Fruit fly (Drosophila melanogaster): ENCODE measurements around the gene CG12605.

The CG12605 gene

dm6 chr3L:4010122-4010521 is 45.6 kb upstream of the CG12605 start (continued):
- TF ChIP-seq phol (tag; optimal IDR thresholded peaks at IDR 0.05), result peak; percentile 30
- no peak for TF ChIP-seq CG8290 (GFP tag; optimal IDR thresholded peaks at IDR 0.05)
- no peak for TF ChIP-seq CG8290 (tag; optimal IDR thresholded peaks at IDR 0.05)
- TF ChIP-seq CG18599 (GFP tag; optimal IDR thresholded peaks at IDR 0.05), result peak; percentile 70
- no peak for TF ChIP-seq Gsc (GFP tag; IDR thresholded peaks at IDR 0.05)
- no peak for TF ChIP-seq rib (GFP tag; IDR thresholded peaks at IDR 0.05)
- TF ChIP-seq CG18764 (GFP tag; optimal IDR thresholded peaks at IDR 0.05), result no peak
- TF ChIP-seq CG13287 (GFP tag; IDR thresholded peaks at IDR 0.05; ENCODE audit: partially characterized antibody), result no peak
- peak; percentile 6 for TF ChIP-seq CG18476 (GFP tag; optimal IDR thresholded peaks at IDR 0.05)
- no peak for TF ChIP-seq amos (GFP tag; IDR thresholded peaks at IDR 0.05; ENCODE audit: partially characterized antibody)
- TF ChIP-seq inv (GFP tag; IDR thresholded peaks at IDR 0.05; ENCODE audit: partially characterized antibody), result no peak
- TF ChIP-seq sna (GFP tag; IDR thresholded peaks at IDR 0.05; ENCODE audit: partially characterized antibody), result no peak
- TF ChIP-seq mam (GFP tag; optimal IDR thresholded peaks at IDR 0.05), result no peak
- TF ChIP-seq HLH4C (GFP tag; IDR thresholded peaks at IDR 0.05; ENCODE audit: partially characterized antibody), result no peak
- TF ChIP-seq Sry-δ (GFP tag; optimal IDR thresholded peaks at IDR 0.05), result no peak
- no peak for TF ChIP-seq Max (GFP tag; optimal IDR thresholded peaks at IDR 0.05)
- peak; percentile 70 for TF ChIP-seq scrt (GFP tag; optimal IDR thresholded peaks at IDR 0.05)
- TF ChIP-seq CoRest (tag; optimal IDR thresholded peaks at IDR 0.05), result peak; percentile 21
- TF ChIP-seq Mes4 (GFP tag; optimal IDR thresholded peaks at IDR 0.05), result no peak
- no peak for TF ChIP-seq CG10209 (GFP tag; optimal IDR thresholded peaks at IDR 0.05)
- no peak for TF ChIP-seq tin (GFP tag; optimal IDR thresholded peaks at IDR 0.05)
- no peak for TF ChIP-seq pros (GFP tag; optimal IDR thresholded peaks at IDR 0.05)
- TF ChIP-seq Awh (GFP tag; IDR thresholded peaks at IDR 0.05), result no peak
- TF ChIP-seq CG7556 (GFP tag; optimal IDR thresholded peaks at IDR 0.05), result peak; percentile 63
- TF ChIP-seq so (GFP tag; IDR thresholded peaks at IDR 0.05), result no peak
- TF ChIP-seq H15 (GFP tag; IDR thresholded peaks at IDR 0.05), result no peak
- TF ChIP-seq D19A (tag; optimal IDR thresholded peaks at IDR 0.05), result peak; percentile 12
- TF ChIP-seq CG17385 (GFP tag; optimal IDR thresholded peaks at IDR 0.05), result no peak
- TF ChIP-seq Dad (GFP tag; optimal IDR thresholded peaks at IDR 0.05), result no peak
- TF ChIP-seq sug (tag; optimal IDR thresholded peaks at IDR 0.05), result no peak
- TF ChIP-seq ken (GFP tag; IDR thresholded peaks at IDR 0.05), result no peak
- no peak for TF ChIP-seq Opbp (GFP tag; IDR thresholded peaks at IDR 0.05; ENCODE audit: partially characterized antibody)
- no peak for TF ChIP-seq Poxn (GFP tag; IDR thresholded peaks at IDR 0.05)
- TF ChIP-seq fd96Cb (tag; optimal IDR thresholded peaks at IDR 0.05), result peak; percentile 13
- TF ChIP-seq cato (GFP tag; optimal IDR thresholded peaks at IDR 0.05; ENCODE audit: borderline replicate concordance), result no peak
- no peak for TF ChIP-seq odd (GFP tag; optimal IDR thresholded peaks at IDR 0.05)
- no peak for TF ChIP-seq dm (GFP tag; optimal IDR thresholded peaks at IDR 0.05)
- TF ChIP-seq sens (GFP tag), result no peak
- no peak for TF ChIP-seq dati (GFP tag; IDR thresholded peaks at IDR 0.05)
- no peak for TF ChIP-seq Oaz (GFP tag; IDR thresholded peaks at IDR 0.05)
- TF ChIP-seq nerfin-2 (GFP tag; IDR thresholded peaks at IDR 0.05; ENCODE audit: partially characterized antibody), result no peak
- TF ChIP-seq crc (GFP tag; optimal IDR thresholded peaks at IDR 0.05), result no peak
- TF ChIP-seq hb (GFP tag; IDR thresholded peaks at IDR 0.05; ENCODE audit: partially characterized antibody), result no peak
- no peak for TF ChIP-seq gsb-n (tag; optimal IDR thresholded peaks at IDR 0.05)
- no peak for TF ChIP-seq Ptx1 (GFP tag; IDR thresholded peaks at IDR 0.05)
- TF ChIP-seq CG12299 (tag; optimal IDR thresholded peaks at IDR 0.05), result no peak
- no peak for TF ChIP-seq CG2129 (GFP tag; IDR thresholded peaks at IDR 0.05; ENCODE audit: partially characterized antibody)
- no peak for TF ChIP-seq disco-r (GFP tag; optimal IDR thresholded peaks at IDR 0.05)
- no peak for TF ChIP-seq repo (GFP tag; optimal IDR thresholded peaks at IDR 0.05)
- peak; percentile 44 for TF ChIP-seq Hand (GFP tag; optimal IDR thresholded peaks at IDR 0.05)
- TF ChIP-seq CG16863 (GFP tag; optimal IDR thresholded peaks at IDR 0.05), result no peak
- no peak for TF ChIP-seq CG34376 (GFP tag; optimal IDR thresholded peaks at IDR 0.05)
